Worm (Caenorhabditis elegans): ENCODE results near the gene F59F4.3.
A peak's percentile ranks its signal among the peaks of the same experiment; 100 is the strongest.

F59F4.3 gene

ce11 chrX:15841086-15841622, 6.2 kb downstream of the F59F4.3 start, which contains the start of gene serp-1.1 (continued):
- TF ChIP-seq dmd-4 (tag; optimal IDR thresholded peaks at IDR 0.05; ENCODE audit: borderline replicate concordance) (peak; percentile 75), unc-86 (tag; optimal IDR thresholded peaks at IDR 0.05) (peak; percentile 38), pat-9 (tag; optimal IDR thresholded peaks at IDR 0.05) (peak; percentile 49), ceh-31 (tag; optimal IDR thresholded peaks at IDR 0.05) (peak; percentile 97), sox-2 (GFP tag; IDR thresholded peaks at IDR 0.05) (no peak), lim-6 (tag; optimal IDR thresholded peaks at IDR 0.05) (no peak), hlh-13 (GFP tag; optimal IDR thresholded peaks at IDR 0.05) (no peak), ceh-18 (tag; optimal IDR thresholded peaks at IDR 0.05) (peak; percentile 97), fkh-6 (tag; optimal IDR thresholded peaks at IDR 0.05) (peak; percentile 24), ama-1 (optimal IDR thresholded peaks at IDR 0.05) (no peak), npax-4 (tag; optimal IDR thresholded peaks at IDR 0.05) (peak; percentile 6), ceh-2 (tag; optimal IDR thresholded peaks at IDR 0.05) (peak; percentile 81), F13H6.1 (tag; optimal IDR thresholded peaks at IDR 0.05) (peak; percentile 88), ceh-48 (tag; optimal IDR thresholded peaks at IDR 0.05) (peak; percentile 45), ref-2 (tag; optimal IDR thresholded peaks at IDR 0.05) (peak; percentile 96), unc-55 (GFP tag; optimal IDR thresholded peaks at IDR 0.05) (peak; percentile 78), ceh-19 (GFP tag; optimal IDR thresholded peaks at IDR 0.05) (peak; percentile 37), mec-3 (tag; optimal IDR thresholded peaks at IDR 0.05; ENCODE audit: borderline replicate concordance) (peak; percentile 66), ahr-1 (tag; optimal IDR thresholded peaks at IDR 0.05) (peak; percentile 5), ceh-22 (tag; optimal IDR thresholded peaks at IDR 0.05) (peak; percentile 88), ceh-45 (GFP tag; IDR thresholded peaks at IDR 0.05) (no peak), elt-2 (tag; optimal IDR thresholded peaks at IDR 0.05) (peak; percentile 89), ceh-6 (GFP tag; optimal IDR thresholded peaks at IDR 0.05) (peak; percentile 62), sox-4 (tag; optimal IDR thresholded peaks at IDR 0.05) (peak; percentile 62), hlh-15 (tag; optimal IDR thresholded peaks at IDR 0.05) (no peak), tbx-2 (tag; optimal IDR thresholded peaks at IDR 0.05) (peak; percentile 97), zip-5 (tag; optimal IDR thresholded peaks at IDR 0.05) (no peak), pqm-1 (tag; optimal IDR thresholded peaks at IDR 0.05) (peak; percentile 80), syd-9 (tag; optimal IDR thresholded peaks at IDR 0.05) (peak; percentile 81), madf-2 (tag; optimal IDR thresholded peaks at IDR 0.05) (peak; percentile 70), K02D7.2 (tag; optimal IDR thresholded peaks at IDR 0.05) (no peak), ceh-14 (tag; optimal IDR thresholded peaks at IDR 0.05) (peak; percentile 82), nhr-11 (tag; optimal IDR thresholded peaks at IDR 0.05) (no peak), C38D4.7 (GFP tag; optimal IDR thresholded peaks at IDR 0.05) (peak; percentile 28), Y22D7AL.16 (tag; optimal IDR thresholded peaks at IDR 0.05) (no peak), sdc-2 (tag; optimal IDR thresholded peaks at IDR 0.05) (peak; percentile 93), rnt-1 (tag; optimal IDR thresholded peaks at IDR 0.05) (peak; percentile 94), T23F11.4 (GFP tag; optimal IDR thresholded peaks at IDR 0.05) (peak; percentile 55), pha-4 (tag; optimal IDR thresholded peaks at IDR 0.05) (no peak), pag-3 (tag; optimal IDR thresholded peaks at IDR 0.05; ENCODE audit: borderline replicate concordance) (peak; percentile 52), ttx-3 (tag; optimal IDR thresholded peaks at IDR 0.05) (peak; percentile 21), nhr-232 (tag; optimal IDR thresholded peaks at IDR 0.05) (peak; percentile 48)

- no peak for TF ChIP-seq ceh-22 (tag; optimal IDR thresholded peaks at IDR 0.05)
- peak; percentile 41 for TF ChIP-seq elt-2 (tag; optimal IDR thresholded peaks at IDR 0.05)
These were observed 8.9 kb downstream of the F59F4.3 start, which contains the start of gene acox-1.6 for ce11 chrX:15838496-15838948. Gene acox-1.6 (minus strand): TSS chrX:15838546.
